Fruit fly (Drosophila melanogaster) whole organism, pupa: ENCODE measurements around the gene nero.
A peak's percentile ranks its signal among the peaks of the same experiment; 100 is the strongest.

Experiments
- CG10348 ChIP-seq: fragments of 200-800 bp; sonication (Bioruptor generic); IDR thresholded peaks from 2 replicates; pipeline ENCODE4 v1.3.6; 2022; ENCODE audit warnings: missing biosample characterization, missing genetic modification characterization
- CG12605 ChIP-seq: fragments of 200-800 bp; sonication (Bioruptor generic); IDR thresholded peaks from 2 replicates; pipeline ENCODE4 v1.3.6; 2022; ENCODE audit warnings: missing biosample characterization, missing genetic modification characterization
- CG13204 ChIP-seq: fragments of 200-800 bp; sonication (Bioruptor generic); optimal IDR thresholded peaks from 2 replicates; lab custom pipeline; 2018; ENCODE audit warnings: missing biosample characterization, mild to moderate bottlenecking, missing genetic modification characterization, moderate library complexity
- CG14655 ChIP-seq: fragments of 200-800 bp; sonication (Bioruptor generic); optimal IDR thresholded peaks from 3 replicates; lab custom pipeline; 2017; ENCODE audit warnings: mild to moderate bottlenecking, missing biosample characterization, missing genetic modification reagents, missing genetic modification characterization
- CG15710 ChIP-seq: fragments of 200-800 bp; sonication (Bioruptor generic); optimal IDR thresholded peaks from 2 replicates; lab custom pipeline; 2018; ENCODE audit warnings: missing biosample characterization, mild to moderate bottlenecking, missing genetic modification characterization, moderate library complexity
- CG17806 ChIP-seq: fragments of 200-800 bp; sonication (Bioruptor generic); optimal IDR thresholded peaks from 2 replicates; lab custom pipeline; 2018; ENCODE audit warnings: missing biosample characterization, mild to moderate bottlenecking, missing genetic modification characterization, moderate library complexity
- CG32121 ChIP-seq: fragments of 200-800 bp; sonication (Bioruptor generic); IDR thresholded peaks from 2 replicates; pipeline ENCODE4 v1.3.6; 2022; ENCODE audit warnings: missing biosample characterization, missing genetic modification characterization
- CG34367 ChIP-seq: fragments of 200-800 bp; sonication (Bioruptor generic); optimal IDR thresholded peaks from 2 replicates; lab custom pipeline; 2018; ENCODE audit warnings: missing biosample characterization, mild to moderate bottlenecking, missing genetic modification characterization
- CG4496 ChIP-seq: fragments of 200-800 bp; sonication (Bioruptor generic); IDR thresholded peaks from 3 replicates; pipeline ENCODE4 v1.3.6; 2022; ENCODE audit warnings: missing biosample characterization, missing genetic modification characterization
- CG8159 ChIP-seq: fragments of 200-800 bp; sonication (Bioruptor generic); optimal IDR thresholded peaks from 3 replicates; lab custom pipeline; 2018; ENCODE audit warnings: missing biosample characterization, mild to moderate bottlenecking, missing genetic modification characterization, moderate library complexity
- CG8301 ChIP-seq: fragments of 200-800 bp; sonication (Bioruptor generic); optimal IDR thresholded peaks from 2 replicates; lab custom pipeline; 2018; ENCODE audit warnings: missing biosample characterization, mild to moderate bottlenecking, missing genetic modification characterization
- CG9948 ChIP-seq: fragments of 200-800 bp; sonication (Bioruptor generic); optimal IDR thresholded peaks from 2 replicates; lab custom pipeline; 2018; ENCODE audit warnings: missing biosample characterization, mild to moderate bottlenecking, missing genetic modification characterization, moderate library complexity
- D1 ChIP-seq: fragments of 200-800 bp; sonication (Bioruptor generic); optimal IDR thresholded peaks from 2 replicates; lab custom pipeline; 2018; ENCODE audit warnings: missing biosample characterization, mild to moderate bottlenecking, missing genetic modification characterization, moderate library complexity
- EcR ChIP-seq: fragments of 200-800 bp; sonication (Bioruptor generic); optimal IDR thresholded peaks from 3 replicates; lab custom pipeline; 2019; ENCODE audit warnings: missing biosample characterization, missing genetic modification characterization, mild to moderate bottlenecking, moderate library complexity, missing genetic modification reagents
- Ets98B ChIP-seq: fragments of 200-800 bp; sonication (Bioruptor generic); IDR thresholded peaks from 2 replicates; pipeline ENCODE4 v1.3.6; 2022; ENCODE audit warnings: missing biosample characterization, missing genetic modification characterization
- Pif1A ChIP-seq: fragments of 200-800 bp; sonication (Bioruptor generic); optimal IDR thresholded peaks from 3 replicates; lab custom pipeline; 2016; ENCODE audit warnings: missing biosample characterization, missing genetic modification characterization
- Pif1B ChIP-seq: fragments of 200-800 bp; sonication (Bioruptor generic); optimal IDR thresholded peaks from 3 replicates; lab custom pipeline; 2016; ENCODE audit warnings: missing biosample characterization, missing genetic modification characterization
- Snoo ChIP-seq: fragments of 200-800 bp; sonication (Bioruptor generic); optimal IDR thresholded peaks from 3 replicates; lab custom pipeline; 2017; ENCODE audit warnings: missing biosample characterization, mild to moderate bottlenecking, missing genetic modification characterization, inconsistent platforms
- fd96Ca ChIP-seq: fragments of 200-800 bp; sonication (Bioruptor generic); IDR thresholded peaks from 3 replicates; pipeline ENCODE4 v1.3.6; 2022; ENCODE audit warnings: missing biosample characterization, missing genetic modification characterization
- gl ChIP-seq: fragments of 200-800 bp; sonication (Bioruptor generic); optimal IDR thresholded peaks from 2 replicates; lab custom pipeline; 2018; ENCODE audit warnings: missing biosample characterization, mild to moderate bottlenecking, missing genetic modification characterization
- rn ChIP-seq: fragments of 200-800 bp; sonication (Bioruptor generic); IDR thresholded peaks from 2 replicates; pipeline ENCODE4 v1.3.6; 2022; ENCODE audit warnings: missing biosample characterization, missing genetic modification characterization

The nero gene

DNA sequence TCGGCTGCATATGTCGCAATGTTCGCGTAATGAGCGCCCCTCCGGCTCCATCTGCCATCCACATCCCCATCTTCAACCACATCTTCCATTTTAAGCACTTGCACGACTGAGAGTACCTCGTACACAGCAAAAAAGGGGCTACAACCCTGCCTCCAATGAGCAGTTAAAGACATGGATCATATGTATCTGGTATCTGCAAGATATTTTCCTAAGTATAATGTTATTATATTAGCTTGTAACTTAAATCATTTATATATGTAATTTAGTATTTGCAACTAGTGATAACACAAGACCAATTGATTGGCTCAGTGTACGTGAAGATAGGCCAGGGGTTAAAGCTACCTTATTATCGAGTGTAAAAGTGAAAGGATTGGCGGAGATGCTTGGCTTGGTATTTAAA is 15.3 kb upstream of the nero start:
- TF ChIP-seq CG13204 (GFP tag; lab: Kevin White, UChicago) (peak; percentile 22), CG14655 (GFP tag; lab: Kevin White, UChicago) (peak; percentile 76), Pif1A (peak; percentile 71), CG15710 (tag; lab: Kevin White, UChicago) (peak; percentile 70), CG32121 (GFP tag; lab: Robert Waterston, UW) (peak; percentile 49; the same call in 1 of the 2 replicates), rn (GFP tag; lab: Robert Waterston, UW) (no peak), gl (no peak), CG17806 (tag; lab: Kevin White, UChicago) (peak; percentile 75), CG12605 (GFP tag; lab: Robert Waterston, UW) (no peak), CG34367 (tag; lab: Kevin White, UChicago) (peak; percentile 55), Pif1B (GFP tag; lab: Kevin White, UChicago) (peak; percentile 76), CG4496 (peak; percentile 51; the same call in 2 of the 3 replicates), Snoo (no peak), CG9948 (tag; lab: Kevin White, UChicago) (peak; percentile 65), CG10348 (GFP tag; lab: Robert Waterston, UW) (no peak), Ets98B (GFP tag; lab: Robert Waterston, UW) (peak; percentile 58), CG8159 (tag; lab: Kevin White, UChicago) (peak; percentile 84), EcR (GFP tag; lab: Kevin White, UChicago) (peak; percentile 2), D1 (tag; lab: Kevin White, UChicago) (no peak), fd96Ca (peak; percentile 78), CG8301 (tag; lab: Kevin White, UChicago) (peak; percentile 70)

DNA sequence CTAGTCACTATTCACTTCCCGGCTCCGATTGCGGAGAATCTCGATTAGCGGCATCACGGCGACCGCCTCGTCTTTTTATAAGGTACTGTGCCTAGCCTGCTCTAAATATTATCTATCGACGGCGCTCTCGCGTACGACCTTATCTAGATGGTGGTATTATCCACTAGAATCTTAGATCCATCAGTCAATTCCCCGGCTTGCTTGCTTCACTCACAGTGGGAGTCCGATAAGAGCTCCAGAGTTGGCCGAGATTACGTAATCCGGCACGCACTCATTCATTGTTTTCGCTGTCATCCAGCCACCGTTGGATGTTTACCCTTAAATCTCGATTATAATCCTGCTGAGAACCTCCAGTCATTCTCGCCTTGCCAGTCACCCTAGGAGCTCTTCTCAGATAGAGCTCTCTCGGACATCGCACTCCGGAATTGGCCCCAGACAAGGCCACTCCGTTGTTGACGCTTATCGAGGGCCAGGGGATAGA is 14.2 kb upstream of the nero start, which contains the start of gene Smvt:
TSS of gene Smvt (minus strand) at position 51 of the 481 bp plus-strand sequence.
- TF ChIP-seq CG15710 (tag; lab: Kevin White, UChicago), result no peak
- no peak for TF ChIP-seq D1 (tag; lab: Kevin White, UChicago)
- no peak for TF ChIP-seq Pif1B (GFP tag; lab: Kevin White, UChicago)
- 0 out of 3 replicates have a peak, but pooled peaks have one; percentile 29 for TF ChIP-seq CG4496
- TF ChIP-seq CG8159 (tag; lab: Kevin White, UChicago), result no peak
- no peak for TF ChIP-seq Ets98B (GFP tag; lab: Robert Waterston, UW)
- TF ChIP-seq CG9948 (tag; lab: Kevin White, UChicago), result no peak
- TF ChIP-seq CG10348 (GFP tag; lab: Robert Waterston, UW), result no peak
- no peak for TF ChIP-seq rn (GFP tag; lab: Robert Waterston, UW)
- TF ChIP-seq fd96Ca, result no peak
- TF ChIP-seq CG17806 (tag; lab: Kevin White, UChicago), result no peak
- TF ChIP-seq CG12605 (GFP tag; lab: Robert Waterston, UW), result no peak
- TF ChIP-seq CG13204 (GFP tag; lab: Kevin White, UChicago), result no peak
- peak; percentile 45 for TF ChIP-seq EcR (GFP tag; lab: Kevin White, UChicago)
- TF ChIP-seq CG34367 (tag; lab: Kevin White, UChicago), result no peak
- no peak for TF ChIP-seq Pif1A
- TF ChIP-seq CG8301 (tag; lab: Kevin White, UChicago), result no peak

dm6 chr3R:31758587-31759167 is 11.3 kb upstream of the nero start, which contains the start of gene CG2187:
Gene CG2187, minus strand, starts transcription at chr3R:31758637.
- TF ChIP-seq EcR (GFP tag; lab: Kevin White, UChicago), result no peak
- TF ChIP-seq CG13204 (GFP tag; lab: Kevin White, UChicago), result no peak
- no peak for TF ChIP-seq CG17806 (tag; lab: Kevin White, UChicago)
- TF ChIP-seq Pif1A, result no peak
- no peak for TF ChIP-seq CG15710 (tag; lab: Kevin White, UChicago)
- TF ChIP-seq rn (GFP tag; lab: Robert Waterston, UW), result no peak
- TF ChIP-seq CG4496, result no peak
- TF ChIP-seq D1 (tag; lab: Kevin White, UChicago), result no peak
- TF ChIP-seq CG12605 (GFP tag; lab: Robert Waterston, UW), result no peak
- no peak for TF ChIP-seq CG32121 (GFP tag; lab: Robert Waterston, UW)
- TF ChIP-seq CG10348 (GFP tag; lab: Robert Waterston, UW), result no peak
- no peak for TF ChIP-seq CG9948 (tag; lab: Kevin White, UChicago)
- TF ChIP-seq Snoo, result no peak
- TF ChIP-seq CG8301 (tag; lab: Kevin White, UChicago), result no peak
- no peak for TF ChIP-seq CG34367 (tag; lab: Kevin White, UChicago)
- no peak for TF ChIP-seq fd96Ca

DNA sequence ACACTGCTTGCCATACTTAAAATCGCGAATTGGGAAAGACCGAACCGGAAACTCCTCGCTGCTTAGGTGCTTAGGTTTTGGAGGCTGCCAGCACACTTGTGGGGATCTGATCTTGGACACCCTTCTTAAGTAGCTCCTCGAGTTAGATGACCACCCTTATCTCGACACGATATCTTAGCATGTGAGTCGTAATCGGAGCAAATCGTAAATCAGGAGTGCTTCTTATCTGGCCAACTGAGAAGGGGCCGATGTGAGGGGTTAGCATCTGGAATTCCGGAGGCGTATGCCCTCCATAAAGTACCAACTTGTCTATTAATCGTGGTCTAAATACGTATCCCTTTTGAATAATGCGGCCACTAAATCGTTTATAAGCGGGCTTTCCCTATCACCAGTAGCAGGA is 7.2 kb upstream of the nero start, which contains the start of gene salt:
TSS of gene salt (minus strand) at position 101 of the 400 bp plus-strand sequence.
- no peak for TF ChIP-seq CG8159 (tag; lab: Kevin White, UChicago)

DNA sequence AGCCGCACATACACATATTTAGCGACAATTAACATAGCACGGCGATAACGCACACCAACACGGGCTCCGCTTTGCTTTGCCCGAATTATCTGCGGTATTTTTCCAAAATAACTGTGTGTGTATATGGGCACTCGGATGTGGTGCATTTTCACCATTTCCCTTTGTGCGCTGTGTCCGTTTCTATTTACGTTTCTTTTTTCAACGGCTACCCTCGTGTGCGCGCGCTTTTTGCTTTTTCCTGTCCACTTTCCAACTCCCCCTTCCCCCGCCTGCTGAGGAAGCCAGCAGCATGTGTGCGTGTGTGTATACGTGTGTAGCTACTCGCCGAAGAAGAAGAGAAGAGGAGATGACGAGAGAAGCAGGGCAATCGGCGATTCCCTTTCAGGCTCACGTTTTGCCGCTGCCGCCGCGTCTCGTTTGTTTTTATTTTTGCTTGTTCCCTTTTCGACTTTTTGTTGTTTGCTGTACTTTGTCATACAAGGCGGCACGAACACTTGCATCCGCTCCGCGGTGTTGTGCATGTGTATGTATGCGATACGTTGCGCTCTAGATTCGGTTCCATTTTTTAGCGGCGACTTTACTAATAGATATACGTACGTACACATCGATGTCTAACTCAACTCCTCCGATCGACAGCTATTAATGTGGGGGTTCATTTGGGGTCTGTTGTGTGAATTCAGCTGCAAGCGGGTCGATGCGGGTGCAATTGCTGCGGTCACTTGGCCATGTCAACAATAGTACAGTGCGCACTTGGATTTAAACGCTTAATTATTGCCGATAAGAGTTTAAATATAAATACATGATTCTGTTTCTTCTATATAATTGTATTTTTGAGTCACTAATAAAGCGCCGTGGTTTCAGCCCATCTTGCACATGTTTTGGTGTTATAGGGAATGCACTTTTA is 987 bp upstream of the nero start:
- TF ChIP-seq CG13204 (GFP tag; lab: Kevin White, UChicago) (peak; percentile 93), Pif1A (peak; percentile 38), CG34367 (tag; lab: Kevin White, UChicago) (peak; percentile 37), CG8301 (tag; lab: Kevin White, UChicago) (peak; percentile 48), CG17806 (tag; lab: Kevin White, UChicago) (peak; percentile 15), CG15710 (tag; lab: Kevin White, UChicago) (peak; percentile 47), EcR (GFP tag; lab: Kevin White, UChicago) (peak; percentile 69), CG9948 (tag; lab: Kevin White, UChicago) (peak; percentile 4), CG10348 (GFP tag; lab: Robert Waterston, UW) (no peak), rn (GFP tag; lab: Robert Waterston, UW) (no peak), fd96Ca (no peak), Pif1B (GFP tag; lab: Kevin White, UChicago) (peak; percentile 55), gl (peak; percentile 79), D1 (tag; lab: Kevin White, UChicago) (no peak)
